Worm (Caenorhabditis elegans) whole organism, early embryonic: ENCODE measurements around the gene gsy-1.

Experiments used
- ama-1 ChIP-seq: fragments of 150-350 bp; optimal IDR thresholded peaks from 2 replicates; lab custom pipeline; 2014
- flt-1 ChIP-seq: fragments of 200-800 bp; sonication (Bioruptor generic); IDR thresholded peaks from 2 replicates; pipeline ENCODE4 v1.3.6; 2022; ENCODE audit warnings: missing genetic modification characterization, missing compliant biosample characterization

ce11 chrII:12830347-12830746 lies 47.6 kb downstream of the gsy-1 start, which contains the start of gene bcmo-1:
- TF ChIP-seq ama-1 (lab: Kevin White, UChicago) (no peak), flt-1 (GFP tag; lab: Robert Waterston, UW) (no peak)
